Worm (Caenorhabditis elegans) whole organism, mixed stage, embryonic: ENCODE data around the gene mrp-5.

Source experiments
- ceh-39 ChIP-seq: fragments of 150-350 bp; optimal IDR thresholded peaks from 2 replicates; lab custom pipeline; 2014; ENCODE audit warnings: missing biosample characterization, missing genetic modification characterization
- elt-3 ChIP-seq: fragments of 150-350 bp; optimal IDR thresholded peaks from 2 replicates; lab custom pipeline; 2014; ENCODE audit warnings: missing biosample characterization, missing genetic modification characterization
- flh-1 ChIP-seq: fragments of 200-800 bp; sonication (Bioruptor generic); optimal IDR thresholded peaks from 2 replicates; lab custom pipeline; 2018; ENCODE audit warnings: mild to moderate bottlenecking, missing genetic modification characterization, moderate library complexity, missing compliant biosample characterization
- lin-13 ChIP-seq: fragments of 150-350 bp; optimal IDR thresholded peaks from 2 replicates; lab custom pipeline; 2014; ENCODE audit warnings: missing biosample characterization, missing genetic modification characterization
- nhr-2 ChIP-seq: fragments of 150-350 bp; optimal IDR thresholded peaks from 2 replicates; lab custom pipeline; 2014; ENCODE audit warnings: missing biosample characterization, missing genetic modification characterization
- nhr-237 ChIP-seq: fragments of 150-350 bp; optimal IDR thresholded peaks from 2 replicates; lab custom pipeline; 2014; ENCODE audit warnings: missing biosample characterization, missing genetic modification characterization
- nhr-28 ChIP-seq: fragments of 150-350 bp; optimal IDR thresholded peaks from 2 replicates; lab custom pipeline; 2014; ENCODE audit warnings: missing biosample characterization, missing genetic modification characterization
- sem-2 ChIP-seq: fragments of 200-800 bp; sonication (Bioruptor generic); optimal IDR thresholded peaks from 2 replicates; lab custom pipeline; 2018; ENCODE audit warnings: mild to moderate bottlenecking, missing genetic modification characterization, missing compliant biosample characterization
- snpc-4 ChIP-seq: fragments of 150-350 bp; optimal IDR thresholded peaks from 2 replicates; lab custom pipeline; 2014; ENCODE audit warnings: missing biosample characterization, missing genetic modification characterization
- unc-39 ChIP-seq: fragments of 150-350 bp; optimal IDR thresholded peaks from 2 replicates; lab custom pipeline; 2014; ENCODE audit warnings: missing biosample characterization, missing genetic modification characterization
- ztf-11 ChIP-seq: fragments of 150-350 bp; optimal IDR thresholded peaks from 2 replicates; lab custom pipeline; 2014; ENCODE audit warnings: missing biosample characterization, missing genetic modification characterization

DNA sequence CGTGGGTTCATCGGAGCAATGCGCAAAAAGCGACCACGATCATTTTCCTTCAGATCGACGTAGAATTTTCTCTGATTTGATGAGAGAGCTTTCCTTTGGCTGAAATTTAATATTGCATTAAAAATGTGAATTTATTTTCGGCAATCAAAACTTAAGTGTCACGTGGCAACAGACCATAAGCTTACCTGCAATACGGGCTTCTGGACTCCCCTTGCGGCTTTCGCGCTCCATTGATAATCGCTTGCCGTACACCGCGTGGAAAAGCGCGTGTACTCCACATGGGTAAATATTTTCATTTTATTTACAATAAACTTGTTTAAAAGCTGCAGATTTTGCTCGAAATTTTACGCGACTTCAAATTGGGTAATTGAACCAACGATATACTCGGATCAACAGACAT lies 36.4 kb upstream of the mrp-5 start, which contains the start of gene plp-2:
- TF ChIP-seq elt-3 (tag; lab: Kevin White, UChicago) (no peak), ceh-39 (tag; lab: Kevin White, UChicago) (no peak), nhr-28 (tag; lab: Kevin White, UChicago) (no peak), lin-13 (no peak), sem-2 (no peak), unc-39 (tag; lab: Kevin White, UChicago) (no peak), nhr-2 (tag; lab: Kevin White, UChicago) (no peak), flh-1 (GFP tag; lab: Kevin White, UChicago) (no peak), snpc-4 (tag; lab: Kevin White, UChicago) (no peak), nhr-237 (tag; lab: Kevin White, UChicago) (no peak), ztf-11 (tag; lab: Kevin White, UChicago) (no peak)
